Worm (Caenorhabditis elegans): ENCODE data around the gene sucg-1.

Gene sucg-1

ce11 chrIV:7754114-7754513 is 25.4 kb downstream of the sucg-1 start:
- no peak for TF ChIP-seq ceh-9 (tag; optimal IDR thresholded peaks at IDR 0.05)
- no peak for TF ChIP-seq nhr-11 (tag; optimal IDR thresholded peaks at IDR 0.05)
- no peak for TF ChIP-seq elt-2 (tag; optimal IDR thresholded peaks at IDR 0.05)
- no peak for TF ChIP-seq ceh-16 (tag; optimal IDR thresholded peaks at IDR 0.05)

- TF ChIP-seq snpc-4 (tag; optimal IDR thresholded peaks at IDR 0.05) (no peak), egl-5 (tag; optimal IDR thresholded peaks at IDR 0.05) (no peak), nhr-11 (tag; optimal IDR thresholded peaks at IDR 0.05) (no peak), unc-62 (GFP tag; optimal IDR thresholded peaks at IDR 0.05) (no peak), nhr-43 (tag; optimal IDR thresholded peaks at IDR 0.05; ENCODE audit: poor library complexity, severe bottlenecking) (no peak), ZK546.5 (tag; optimal IDR thresholded peaks at IDR 0.05) (no peak), nhr-77 (tag; optimal IDR thresholded peaks at IDR 0.05) (no peak), unc-39 (tag; optimal IDR thresholded peaks at IDR 0.05) (no peak)
Observed at ce11 chrIV:7757245-7757644, 28.5 kb downstream of the sucg-1 start, which contains the start of gene C46A5.4. C46A5.4 (minus strand) TSS chrIV:7757345.

- TF ChIP-seq nhr-77 (tag; optimal IDR thresholded peaks at IDR 0.05) (no peak), zag-1 (tag; optimal IDR thresholded peaks at IDR 0.05) (no peak), lin-39 (tag; optimal IDR thresholded peaks at IDR 0.05) (no peak), ceh-9 (tag; optimal IDR thresholded peaks at IDR 0.05) (no peak), pqm-1 (tag; optimal IDR thresholded peaks at IDR 0.05) (no peak), lsy-12 (tag; optimal IDR thresholded peaks at IDR 0.05) (no peak), mml-1 (tag; optimal IDR thresholded peaks at IDR 0.05) (no peak), egl-5 (tag; optimal IDR thresholded peaks at IDR 0.05) (no peak), nhr-23 (tag; optimal IDR thresholded peaks at IDR 0.05) (no peak), daf-12 (tag; optimal IDR thresholded peaks at IDR 0.05) (no peak), nhr-67 (tag; optimal IDR thresholded peaks at IDR 0.05) (no peak), elt-2 (tag; optimal IDR thresholded peaks at IDR 0.05) (no peak), eor-1 (tag; optimal IDR thresholded peaks at IDR 0.05) (no peak), fos-1 (tag; optimal IDR thresholded peaks at IDR 0.05) (no peak), elt-3 (tag; optimal IDR thresholded peaks at IDR 0.05) (no peak), ceh-28 (tag; optimal IDR thresholded peaks at IDR 0.05) (no peak)
Observed at ce11 chrIV:7759527-7759926, 30.8 kb downstream of the sucg-1 start, which contains the start of gene dsb-3. dsb-3 (minus strand) TSS chrIV:7759627.

DNA sequence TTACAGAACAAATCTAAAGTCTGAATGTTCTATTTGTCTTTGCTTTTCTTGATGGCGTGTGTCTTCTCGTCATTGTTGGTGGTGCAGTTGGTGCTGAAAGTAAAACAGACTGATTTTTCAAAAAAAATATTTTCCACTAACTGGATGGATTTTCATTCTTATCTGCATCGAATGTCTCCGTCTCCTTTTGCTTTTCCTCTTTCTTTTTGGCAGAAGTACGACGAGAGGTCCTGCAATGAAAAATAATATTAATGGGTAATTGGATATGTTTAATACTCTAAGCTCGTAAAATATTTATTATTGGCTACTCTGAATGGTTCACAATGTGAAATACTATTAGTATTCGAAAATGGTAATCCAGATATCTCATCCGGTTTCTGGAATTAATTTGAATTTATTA is 31.4 kb downstream of the sucg-1 start, which contains the start of gene del-7:
Gene del-7 (plus strand): TSS at position 301 of the 400 bp plus-strand sequence.
- no peak for TF ChIP-seq aly-2 (tag; optimal IDR thresholded peaks at IDR 0.05)
- no peak for TF ChIP-seq egl-5 (tag; optimal IDR thresholded peaks at IDR 0.05)
- no peak for TF ChIP-seq nhr-43 (tag; optimal IDR thresholded peaks at IDR 0.05; ENCODE audit: poor library complexity, severe bottlenecking)
- no peak for TF ChIP-seq ceh-16 (tag; optimal IDR thresholded peaks at IDR 0.05)

DNA sequence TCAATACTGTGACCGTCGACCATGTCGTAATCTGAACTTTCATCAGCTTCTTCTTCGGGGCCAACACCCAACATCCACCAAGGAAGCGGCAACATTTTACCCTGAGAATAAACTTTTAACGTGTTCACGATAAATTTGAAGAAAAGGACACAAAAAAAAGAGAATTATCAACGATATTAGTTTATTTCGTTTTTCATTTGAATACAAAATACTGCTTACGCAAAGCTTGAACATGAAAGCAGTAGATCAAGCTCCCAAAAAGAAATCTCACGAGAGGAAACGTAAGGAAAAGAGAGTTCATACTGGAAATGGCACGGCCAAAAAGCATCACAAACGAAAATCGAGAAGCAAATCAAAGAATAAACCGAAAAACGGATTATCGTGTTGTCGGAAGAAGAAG is 35.0 kb downstream of the sucg-1 start, which contains the start of the genes C46A5.6 and C46A5.1:
Gene C46A5.6 (minus strand): TSS at position 101 of the 400 bp plus-strand sequence.
Gene C46A5.1 (plus strand): TSS at position 184 of the 400 bp plus-strand sequence.
- TF ChIP-seq nfya-1 (tag; optimal IDR thresholded peaks at IDR 0.05; ENCODE audit: insufficient read depth) (no peak), ceh-9 (tag; optimal IDR thresholded peaks at IDR 0.05) (no peak), ama-1 (optimal IDR thresholded peaks at IDR 0.05) (no peak), nhr-76 (tag; optimal IDR thresholded peaks at IDR 0.05) (no peak), aly-2 (tag; optimal IDR thresholded peaks at IDR 0.05) (no peak), jun-1 (tag; optimal IDR thresholded peaks at IDR 0.05) (no peak), unc-62 (GFP tag; optimal IDR thresholded peaks at IDR 0.05) (no peak)

ce11 chrIV:7764319-7764718 is 35.6 kb downstream of the sucg-1 start:
- TF ChIP-seq nhr-67 (tag; optimal IDR thresholded peaks at IDR 0.05): no peak
- TF ChIP-seq snpc-4 (tag; optimal IDR thresholded peaks at IDR 0.05): no peak
- TF ChIP-seq nhr-28 (tag; optimal IDR thresholded peaks at IDR 0.05): no peak
- TF ChIP-seq nhr-237 (tag; optimal IDR thresholded peaks at IDR 0.05): no peak
- TF ChIP-seq ceh-28 (tag; optimal IDR thresholded peaks at IDR 0.05): no peak
- TF ChIP-seq fkh-2 (tag; optimal IDR thresholded peaks at IDR 0.05): no peak
- no peak for TF ChIP-seq elt-3 (tag; optimal IDR thresholded peaks at IDR 0.05)
- no peak for TF ChIP-seq R02D3.7 (tag; optimal IDR thresholded peaks at IDR 0.05)
- no peak for TF ChIP-seq sea-2 (GFP tag; optimal IDR thresholded peaks at IDR 0.05)
- TF ChIP-seq unc-39 (tag; optimal IDR thresholded peaks at IDR 0.05): no peak
- no peak for TF ChIP-seq eor-1 (tag; optimal IDR thresholded peaks at IDR 0.05)
- no peak for TF ChIP-seq elt-2 (tag; optimal IDR thresholded peaks at IDR 0.05)

All from whole organism, L3 larva.